Worm (Caenorhabditis elegans) whole organism, young adult: Measurements from ENCODE around the gene set-11.

ENCODE experiments used
- F49E8.2 ChIP-seq: sonication (generic microtip); optimal IDR thresholded peaks from 3 replicates; lab custom pipeline; 2017; ENCODE audit warnings: missing genetic modification characterization, mild to moderate bottlenecking, missing compliant biosample characterization, antibody characterized with exemption, moderate library complexity; ENCODE audit not compliant: insufficient read depth
- Y79H2A.3 ChIP-seq: fragments of 200-800 bp; sonication (Bioruptor generic); conservative IDR thresholded peaks from 2 replicates; pipeline ENCODE4 v1.3.6; 2022; ENCODE audit warnings: missing genetic modification reagents, missing genetic modification characterization, missing compliant biosample characterization
- ccch-3 ChIP-seq: fragments of 200-800 bp; sonication (Bioruptor generic); optimal IDR thresholded peaks from 2 replicates; lab custom pipeline; 2018; ENCODE audit warnings: mild to moderate bottlenecking, missing genetic modification characterization, missing compliant biosample characterization
- pha-4 ChIP-seq: fragments of 150-350 bp; sonication (generic microtip); optimal IDR thresholded peaks from 2 replicates; lab custom pipeline; 2014; ENCODE audit warnings: missing biosample characterization, missing genetic modification reagents, missing genetic modification characterization
- rec-8 ChIP-seq, 2 experiments: sonication (generic microtip); optimal IDR thresholded peaks; 2 replicates each; lab custom pipeline; 2016; ENCODE audit warnings: mild to moderate bottlenecking in 2 of 2, missing genetic modification characterization in 2 of 2, missing genetic modification reagents in 2 of 2, missing genotype in 2 of 2, missing biosample characterization in 1 of 2, missing compliant biosample characterization in 1 of 2, moderate library complexity in 1 of 2
- sdz-38 ChIP-seq: sonication (generic microtip); optimal IDR thresholded peaks from 2 replicates; lab custom pipeline; 2016; ENCODE audit warnings: missing genotype, missing genetic modification characterization, missing compliant biosample characterization
- snpc-1.1 ChIP-seq: sonication (generic microtip); optimal IDR thresholded peaks from 2 replicates; lab custom pipeline; 2017; ENCODE audit warnings: missing genetic modification characterization, mild to moderate bottlenecking, missing compliant biosample characterization, antibody characterized with exemption, moderate library complexity, missing genotype, missing genetic modification reagents; ENCODE audit not compliant: insufficient read depth
- zfh-2 ChIP-seq: fragments of 200-800 bp; sonication (Bioruptor generic); conservative IDR thresholded peaks from 2 replicates; pipeline ENCODE4 v1.3.6; 2022; ENCODE audit warnings: missing genetic modification reagents, missing genetic modification characterization, missing compliant biosample characterization

DNA sequence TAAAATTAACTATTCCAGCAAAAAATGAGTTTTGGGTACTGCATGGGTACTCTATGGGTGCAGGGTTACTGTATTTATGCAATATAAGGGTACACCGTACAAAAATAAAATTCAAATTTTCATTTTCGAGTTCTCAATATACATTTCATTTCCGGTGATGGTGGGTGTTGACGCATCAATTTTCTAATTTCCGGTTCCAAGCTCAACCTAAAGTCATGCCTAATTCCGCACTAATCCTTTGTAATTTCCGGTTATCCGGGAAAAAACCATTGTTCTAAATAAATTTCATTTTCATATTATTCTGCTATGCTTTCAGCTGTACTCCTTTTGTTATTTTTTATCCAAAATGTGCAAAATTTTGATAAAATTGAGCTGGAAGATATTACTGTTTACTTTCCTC, 33.0 kb downstream of the set-11 start, which contains the start of gene gcy-21:
- TF ChIP-seq snpc-1.1 (tag; lab: Kevin White, UChicago) (no peak), ccch-3 (no peak), Y79H2A.3 (no peak), pha-4 (tag; lab: Kevin White, UChicago) (no peak), F49E8.2 (no peak), rec-8 (tag; optimal IDR thresholded peaks at IDR 0.05; lab: Kevin White, UChicago) (no peak), zfh-2 (GFP tag; lab: Robert Waterston, UW) (no peak), sdz-38 (tag; lab: Kevin White, UChicago) (no peak)
